Fruit fly (Drosophila melanogaster): ENCODE data around the gene PTPMT1.

The PTPMT1 gene

DNA sequence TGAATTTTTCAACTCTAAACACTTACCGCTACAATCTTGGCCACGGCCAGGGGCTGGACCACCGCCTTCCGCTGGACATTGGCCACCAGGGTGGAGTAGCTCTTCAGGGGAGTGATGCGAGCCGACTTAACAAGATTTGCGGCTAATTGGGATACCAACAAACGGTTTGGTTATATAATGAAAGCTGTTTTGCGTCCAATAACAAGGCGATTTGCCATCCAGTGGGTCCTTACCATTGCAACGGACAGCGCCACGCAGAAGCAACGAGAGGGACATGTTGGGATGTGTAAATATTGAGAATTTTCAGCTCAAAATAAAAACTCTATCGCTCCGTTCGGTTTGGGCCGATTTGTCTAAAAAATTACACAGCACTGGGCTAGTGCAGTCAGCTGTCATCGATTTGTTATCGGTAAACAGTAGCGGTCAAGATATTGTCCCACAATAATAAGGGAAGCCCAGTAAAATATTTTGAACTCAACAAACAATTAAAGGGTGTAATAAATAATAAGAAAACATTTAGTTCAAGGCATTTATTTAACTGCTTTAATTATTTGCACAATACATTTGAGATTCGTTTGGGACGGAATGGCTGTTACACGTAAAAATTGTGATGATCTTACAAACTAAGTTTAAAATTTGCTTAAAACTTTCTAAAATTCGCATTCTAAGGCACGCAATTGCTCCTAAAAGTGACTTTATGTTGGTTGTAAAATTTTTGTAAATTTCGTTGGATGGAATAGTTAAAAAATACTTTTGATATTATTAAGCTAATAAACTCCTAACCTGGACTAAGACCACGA is 2.3 kb downstream of the PTPMT1 start, which contains the start of gene SdhD (continued):
- TF ChIP-seq Dbx (GFP tag; IDR thresholded peaks at IDR 0.05), result peak; percentile 25; the same call in 1 of the 3 replicates
- no peak for TF ChIP-seq CG7745 (tag; optimal IDR thresholded peaks at IDR 0.05)
- no peak for TF ChIP-seq CkIIα-i1 (GFP tag; IDR thresholded peaks at IDR 0.05)
- no peak for TF ChIP-seq kni (GFP tag; optimal IDR thresholded peaks at IDR 0.05)
- TF ChIP-seq kah (GFP tag; optimal IDR thresholded peaks at IDR 0.05), result no peak
- peak; percentile 18; the same call in 1 of the 3 replicates for TF ChIP-seq H15 (GFP tag; IDR thresholded peaks at IDR 0.05)
- no peak for TF ChIP-seq br (optimal IDR thresholded peaks at IDR 0.05)
- no peak for TF ChIP-seq aop (GFP tag; IDR thresholded peaks at IDR 0.05)
- TF ChIP-seq unpg (GFP tag; optimal IDR thresholded peaks at IDR 0.05), result peak; percentile 6
- TF ChIP-seq CG11093 (GFP tag; IDR thresholded peaks at IDR 0.05), result no peak
- TF ChIP-seq CG14965 (GFP tag; optimal IDR thresholded peaks at IDR 0.05; ENCODE audit: borderline replicate concordance), result no peak
- no peak for TF ChIP-seq chm (GFP tag; IDR thresholded peaks at IDR 0.05)
- no peak for TF ChIP-seq nau (GFP tag; optimal IDR thresholded peaks at IDR 0.05)
- peak; percentile 7; the same call in 1 of the 2 replicates for TF ChIP-seq CG14014 (GFP tag; IDR thresholded peaks at IDR 0.05)
- TF ChIP-seq Ptx1 (GFP tag; IDR thresholded peaks at IDR 0.05), result no peak
- no peak for TF ChIP-seq H2.0 (GFP tag; IDR thresholded peaks at IDR 0.05)
- no peak for TF ChIP-seq CG10274 (GFP tag; optimal IDR thresholded peaks at IDR 0.05)
- TF ChIP-seq gce (GFP tag; IDR thresholded peaks at IDR 0.05), result no peak
- TF ChIP-seq CG17802 (tag; optimal IDR thresholded peaks at IDR 0.05), result no peak
- no peak for TF ChIP-seq mld (GFP tag; IDR thresholded peaks at IDR 0.05; ENCODE audit: partially characterized antibody)
- no peak for TF ChIP-seq CG13775 (GFP tag; optimal IDR thresholded peaks at IDR 0.05)
- TF ChIP-seq tna (GFP tag; IDR thresholded peaks at IDR 0.05; ENCODE audit: partially characterized antibody), result peak; percentile 49
- TF ChIP-seq nerfin-2 (GFP tag; IDR thresholded peaks at IDR 0.05; ENCODE audit: partially characterized antibody), result peak; percentile 39; the same call in 1 of the 2 replicates
- peak; percentile 21; the same call in 1 of the 2 replicates for TF ChIP-seq CG32532 (GFP tag; IDR thresholded peaks at IDR 0.05)
- no peak for TF ChIP-seq CG9609 (GFP tag; optimal IDR thresholded peaks at IDR 0.05)
- TF ChIP-seq az2 (GFP tag; optimal IDR thresholded peaks at IDR 0.05), result no peak
- TF ChIP-seq odd (GFP tag; optimal IDR thresholded peaks at IDR 0.05), result no peak
- no peak for TF ChIP-seq ab (GFP tag; optimal IDR thresholded peaks at IDR 0.05)
- no peak for TF ChIP-seq run (tag; optimal IDR thresholded peaks at IDR 0.05)
- TF ChIP-seq CG5953 (GFP tag; IDR thresholded peaks at IDR 0.05), result no peak
- TF ChIP-seq Mrtf (GFP tag; IDR thresholded peaks at IDR 0.05), result no peak
- TF ChIP-seq zen2 (GFP tag; IDR thresholded peaks at IDR 0.05; ENCODE audit: partially characterized antibody), result no peak; the same call in 2 of the 3 replicates
- no peak for TF ChIP-seq CG31365 (tag; optimal IDR thresholded peaks at IDR 0.05)
- no peak for TF ChIP-seq fu2 (GFP tag; optimal IDR thresholded peaks at IDR 0.05)
- TF ChIP-seq hkb (optimal IDR thresholded peaks at IDR 0.05), result no peak
- no peak for TF ChIP-seq hkb (GFP tag; IDR thresholded peaks at IDR 0.05)
- peak; percentile 50; the same call in 1 of the 3 replicates for TF ChIP-seq ci (GFP tag; IDR thresholded peaks at IDR 0.05)
- peak; percentile 19 for TF ChIP-seq CG30403 (GFP tag; optimal IDR thresholded peaks at IDR 0.05)
- TF ChIP-seq Myb (GFP tag; optimal IDR thresholded peaks at IDR 0.05), result peak; percentile 53
- no peak for TF ChIP-seq CG18262 (tag; optimal IDR thresholded peaks at IDR 0.05)
- TF ChIP-seq CG4730 (GFP tag; IDR thresholded peaks at IDR 0.05), result no peak
- peak; percentile 29 for TF ChIP-seq NC2β (GFP tag; optimal IDR thresholded peaks at IDR 0.05)
- TF ChIP-seq zfh1 (GFP tag; IDR thresholded peaks at IDR 0.05), result no peak
- TF ChIP-seq Deaf1 (tag; optimal IDR thresholded peaks at IDR 0.05), result peak; percentile 20
- no peak for TF ChIP-seq CG8359 (GFP tag; optimal IDR thresholded peaks at IDR 0.05; ENCODE audit: borderline replicate concordance)
- no peak for TF ChIP-seq cwo (GFP tag; optimal IDR thresholded peaks at IDR 0.05)
- TF ChIP-seq Jarid2 (GFP tag; optimal IDR thresholded peaks at IDR 0.05), result no peak
- TF ChIP-seq pb (GFP tag; optimal IDR thresholded peaks at IDR 0.05), result no peak
- TF ChIP-seq ro (GFP tag; IDR thresholded peaks at IDR 0.05), result no peak
- TF ChIP-seq B-H2 (GFP tag; optimal IDR thresholded peaks at IDR 0.05), result peak; percentile 61
